Fruit fly (Drosophila melanogaster) whole organism, wandering third instar larva: ENCODE results near the gene CG31178.

ENCODE experiments used
- Abd-B ChIP-seq: fragments of >200 bp; optimal IDR thresholded peaks from 2 replicates; lab custom pipeline; 2017; ENCODE audit warnings: missing biosample characterization, missing genetic modification characterization
- CG32264 ChIP-seq: fragments of 200-800 bp; sonication (Bioruptor generic); optimal IDR thresholded peaks from 2 replicates; lab custom pipeline; 2016; ENCODE audit warnings: missing biosample characterization, missing genetic modification characterization
- CG9705 ChIP-seq: fragments of 200-800 bp; sonication (Bioruptor generic); optimal IDR thresholded peaks from 2 replicates; lab custom pipeline; 2018; ENCODE audit warnings: missing biosample characterization, mild to moderate bottlenecking, missing genetic modification characterization
- Dfd ChIP-seq: fragments of >200 bp; optimal IDR thresholded peaks from 2 replicates; lab custom pipeline; 2017; ENCODE audit warnings: missing biosample characterization, missing genetic modification characterization
- Dif ChIP-seq: fragments of 200-275, 200-300 bp; sonication (Bioruptor generic); optimal IDR thresholded peaks from 2 replicates; lab custom pipeline; 2018; ENCODE audit warnings: missing biosample characterization, missing genetic modification characterization; ENCODE audit not compliant: partially characterized antibody
- GATAd ChIP-seq: sonication (Bioruptor generic); optimal IDR thresholded peaks from 2 replicates; lab custom pipeline; 2016; ENCODE audit warnings: missing biosample characterization, missing genetic modification characterization
- HLH106 ChIP-seq: fragments of 200-800 bp; optimal IDR thresholded peaks from 3 replicates; lab custom pipeline; 2019; ENCODE audit warnings: missing biosample characterization, mild to moderate bottlenecking, missing genetic modification characterization, moderate library complexity
- Hnf4 ChIP-seq: fragments of 200-800 bp; sonication (Bioruptor generic); optimal IDR thresholded peaks from 2 replicates; lab custom pipeline; 2016; ENCODE audit warnings: missing biosample characterization, mild to moderate bottlenecking, missing genetic modification characterization
- Hr78 ChIP-seq: fragments of >200 bp; optimal IDR thresholded peaks from 2 replicates; lab custom pipeline; 2017; ENCODE audit warnings: missing biosample characterization, missing genetic modification characterization
- Hr83 ChIP-seq: fragments of 200-300 bp; sonication (Bioruptor generic); optimal IDR thresholded peaks from 2 replicates; lab custom pipeline; 2016; ENCODE audit warnings: missing biosample characterization, mild to moderate bottlenecking, missing genetic modification characterization, moderate library complexity; ENCODE audit not compliant: poor library complexity, severe bottlenecking
- Jra ChIP-seq: sonication (Bioruptor generic); optimal IDR thresholded peaks from 2 replicates; lab custom pipeline; 2016; ENCODE audit warnings: missing biosample characterization, missing genetic modification characterization
- Myc ChIP-seq: fragments of >200 bp; optimal IDR thresholded peaks from 2 replicates; lab custom pipeline; 2017
- OdsH ChIP-seq: fragments of 200-800 bp; sonication (Bioruptor generic); optimal IDR thresholded peaks from 2 replicates; lab custom pipeline; 2016; ENCODE audit warnings: missing biosample characterization, mild to moderate bottlenecking, missing genetic modification characterization
- Rel ChIP-seq, 2 experiments: fragments of 200-800 bp; sonication (Bioruptor generic) in 1 of 2; optimal IDR thresholded peaks; 2 replicates in 1 of 2; 3 replicates in 1 of 2; lab custom pipeline; 2016 to 2019; ENCODE audit warnings: mild to moderate bottlenecking in 2 of 2, missing biosample characterization in 2 of 2, missing genetic modification characterization in 2 of 2, moderate library complexity in 1 of 2
- Sp1 ChIP-seq: fragments of 200-800 bp; sonication (Bioruptor generic); optimal IDR thresholded peaks from 3 replicates; lab custom pipeline; 2019; ENCODE audit warnings: missing biosample characterization, mild to moderate bottlenecking, missing genetic modification characterization, moderate library complexity
- Vsx2 ChIP-seq: fragments of 200-300, 225-300 bp; sonication (Bioruptor generic); optimal IDR thresholded peaks from 2 replicates; lab custom pipeline; 2018; ENCODE audit warnings: missing biosample characterization, missing genetic modification characterization; ENCODE audit not compliant: partially characterized antibody
- br ChIP-seq: fragments of 200-800 bp; sonication (Bioruptor generic); optimal IDR thresholded peaks from 2 replicates; lab custom pipeline; 2016; ENCODE audit warnings: missing biosample characterization, missing genetic modification characterization
- brk ChIP-seq: fragments of 200-800 bp; sonication (Bioruptor generic); optimal IDR thresholded peaks from 2 replicates; lab custom pipeline; 2016; ENCODE audit warnings: missing biosample characterization, mild to moderate bottlenecking, missing genetic modification characterization
- dl ChIP-seq, 2 experiments: fragments of 175-275, 200-275 bp in 1 of 2; fragments of 200-275 bp in 1 of 2; sonication (Bioruptor generic); optimal IDR thresholded peaks; lab custom pipeline; 2018; ENCODE audit warnings: mild to moderate bottlenecking in 2 of 2, missing biosample characterization in 2 of 2, missing genetic modification characterization in 2 of 2, moderate library complexity in 2 of 2; ENCODE audit not compliant: partially characterized antibody in 2 of 2, insufficient read depth in 1 of 2
- dmrt93B ChIP-seq: fragments of 200-800 bp; sonication (Bioruptor generic); optimal IDR thresholded peaks from 2 replicates; lab custom pipeline; 2018; ENCODE audit warnings: missing biosample characterization, mild to moderate bottlenecking, missing genetic modification characterization
- dsf ChIP-seq: sonication (Bioruptor generic); optimal IDR thresholded peaks from 2 replicates; lab custom pipeline; 2016; ENCODE audit warnings: missing biosample characterization, missing genetic modification characterization, borderline replicate concordance
- ey ChIP-seq: fragments of 200-800 bp; sonication (Bioruptor generic); optimal IDR thresholded peaks from 2 replicates; lab custom pipeline; 2016; ENCODE audit warnings: missing biosample characterization, missing genetic modification characterization
- fru ChIP-seq: fragments of 200-800 bp; sonication (Bioruptor generic); optimal IDR thresholded peaks from 3 replicates; lab custom pipeline; 2016; ENCODE audit warnings: missing biosample characterization, mild to moderate bottlenecking, missing genetic modification characterization
- h ChIP-seq: fragments of 200-800 bp; sonication (Bioruptor generic); optimal IDR thresholded peaks from 3 replicates; lab custom pipeline; 2016; ENCODE audit warnings: missing biosample characterization, mild to moderate bottlenecking, missing genetic modification characterization
- jim ChIP-seq: fragments of 175-275, 200-325 bp; sonication (Bioruptor generic); optimal IDR thresholded peaks from 2 replicates; lab custom pipeline; 2016; ENCODE audit warnings: missing biosample characterization, mild to moderate bottlenecking, missing genetic modification characterization
- lola ChIP-seq: fragments of >200 bp; optimal IDR thresholded peaks from 2 replicates; lab custom pipeline; 2017; ENCODE audit warnings: missing biosample characterization, missing genetic modification characterization
- pan ChIP-seq: fragments of >200 bp; optimal IDR thresholded peaks from 2 replicates; lab custom pipeline; 2017
- psq ChIP-seq: fragments of 200-800 bp; sonication (Bioruptor generic); optimal IDR thresholded peaks from 3 replicates; lab custom pipeline; 2017; ENCODE audit warnings: missing biosample characterization, mild to moderate bottlenecking, missing genetic modification characterization, moderate library complexity
- rgr ChIP-seq: fragments of 200-800 bp; sonication (Bioruptor generic); optimal IDR thresholded peaks from 3 replicates; lab custom pipeline; 2016; ENCODE audit warnings: missing biosample characterization, mild to moderate bottlenecking, missing genetic modification characterization
- sage ChIP-seq: fragments of 200-800 bp; sonication (Bioruptor generic); optimal IDR thresholded peaks from 2 replicates; lab custom pipeline; 2016; ENCODE audit warnings: missing biosample characterization, mild to moderate bottlenecking, missing genetic modification characterization
- tai ChIP-seq: sonication (Bioruptor generic); optimal IDR thresholded peaks from 2 replicates; lab custom pipeline; 2016; ENCODE audit warnings: missing biosample characterization, missing genetic modification characterization
- usp ChIP-seq: fragments of >200 bp; optimal IDR thresholded peaks from 2 replicates; lab custom pipeline; 2017; ENCODE audit warnings: missing biosample characterization, missing genetic modification characterization
- woc ChIP-seq: sonication (Bioruptor generic); optimal IDR thresholded peaks from 2 replicates; lab custom pipeline; 2016; ENCODE audit warnings: missing biosample characterization, mild to moderate bottlenecking, missing genetic modification characterization

CG31178 gene

dm6 chr3R:21906867-21907266 is 33.3 kb downstream of the CG31178 start:
- no peak for TF ChIP-seq brk (GFP tag; lab: Kevin White, UChicago)
- no peak for TF ChIP-seq Hnf4

dm6 chr3R:21911516-21911915 is 38.0 kb downstream of the CG31178 start, which contains the start of gene Qsox3:
Qsox3 (plus strand) TSS chr3R:21911816.
- TF ChIP-seq Sp1 (GFP tag; lab: Kevin White, UChicago) (no peak), Hr83 (GFP tag; lab: Kevin White, UChicago) (no peak)

- TF ChIP-seq Hnf4 (no peak), pan (lab: Kevin White, UChicago) (no peak), Dfd (GFP tag; lab: Kevin White, UChicago) (no peak), dl (GFP tag; optimal IDR thresholded peaks at IDR 0.05; lab: Kevin White, UChicago; ENCODE audit: insufficient read depth in 1 of 2, partially characterized antibody in 2 of 2) (no peak), Rel (GFP tag; optimal IDR thresholded peaks at IDR 0.05; lab: Kevin White, UChicago) (no peak), Rel (tag; optimal IDR thresholded peaks at IDR 0.05; lab: Kevin White, UChicago) (no peak), Hr83 (GFP tag; lab: Kevin White, UChicago) (no peak), Vsx2 (GFP tag; lab: Kevin White, UChicago) (peak; percentile 34)
Measured at dm6 chr3R:21913447-21913846, 39.9 kb downstream of the CG31178 start, which contains the start of gene Qsox2. Qsox2 (plus strand) TSS chr3R:21913747.

dm6 chr3R:21916987-21917386 is 43.4 kb downstream of the CG31178 start:
- TF ChIP-seq Abd-B (GFP tag; lab: Kevin White, UChicago) (no peak), CG9705 (GFP tag; lab: Kevin White, UChicago) (no peak), Dfd (GFP tag; lab: Kevin White, UChicago) (peak; percentile 5), GATAd (GFP tag; lab: Kevin White, UChicago) (no peak)

- TF ChIP-seq GATAd (GFP tag; lab: Kevin White, UChicago) (no peak), CG32264 (GFP tag; lab: Kevin White, UChicago) (no peak), Hr78 (GFP tag; lab: Kevin White, UChicago) (no peak), fru (GFP tag; lab: Kevin White, UChicago) (no peak), tai (GFP tag; lab: Kevin White, UChicago) (no peak), jim (no peak), dl (GFP tag; optimal IDR thresholded peaks at IDR 0.05; lab: Kevin White, UChicago; ENCODE audit: insufficient read depth in 1 of 2, partially characterized antibody in 2 of 2) (no peak), ey (GFP tag; lab: Kevin White, UChicago) (no peak), dsf (GFP tag; lab: Kevin White, UChicago) (no peak), Jra (GFP tag; lab: Kevin White, UChicago) (no peak), br (GFP tag; lab: Kevin White, UChicago) (no peak), sage (GFP tag; lab: Kevin White, UChicago) (no peak), HLH106 (tag; lab: Kevin White, UChicago) (no peak), Hnf4 (no peak), OdsH (GFP tag; lab: Kevin White, UChicago) (no peak), psq (GFP tag; lab: Kevin White, UChicago) (no peak), woc (no peak), Abd-B (GFP tag; lab: Kevin White, UChicago) (no peak)
Measured at dm6 chr3R:21920495-21920894, 47.0 kb downstream of the CG31178 start.

- TF ChIP-seq usp (no peak), Dif (peak; percentile 19), brk (GFP tag; lab: Kevin White, UChicago) (no peak), Dfd (GFP tag; lab: Kevin White, UChicago) (peak; percentile 42), jim (peak; percentile 79), dl (GFP tag; optimal IDR thresholded peaks at IDR 0.05; lab: Kevin White, UChicago; ENCODE audit: insufficient read depth in 1 of 2, partially characterized antibody in 2 of 2) (no peak), fru (GFP tag; lab: Kevin White, UChicago) (peak; percentile 82), HLH106 (tag; lab: Kevin White, UChicago) (peak; percentile 69), Myc (lab: Kevin White, UChicago) (no peak), CG32264 (GFP tag; lab: Kevin White, UChicago) (no peak), sage (GFP tag; lab: Kevin White, UChicago) (no peak), Abd-B (GFP tag; lab: Kevin White, UChicago) (no peak), h (GFP tag; lab: Kevin White, UChicago) (peak; percentile 72), CG9705 (GFP tag; lab: Kevin White, UChicago) (peak; percentile 46), lola (GFP tag; lab: Kevin White, UChicago) (no peak), Jra (GFP tag; lab: Kevin White, UChicago) (peak; percentile 46), Hnf4 (peak; percentile 32), dmrt93B (GFP tag; lab: Kevin White, UChicago) (peak; percentile 62), woc (peak; percentile 90), Hr83 (GFP tag; lab: Kevin White, UChicago) (peak; percentile 12), rgr (GFP tag; lab: Kevin White, UChicago) (peak; percentile 61), Sp1 (GFP tag; lab: Kevin White, UChicago) (peak; percentile 75), ey (GFP tag; lab: Kevin White, UChicago) (peak; percentile 77), br (GFP tag; lab: Kevin White, UChicago) (peak; percentile 77), psq (GFP tag; lab: Kevin White, UChicago) (peak; percentile 71), pan (lab: Kevin White, UChicago) (peak; percentile 71)
Measured at dm6 chr3R:21921363-21922208, 48.0 kb downstream of the CG31178 start.
